1 fruit fly cellular context compared by ENCODE assay signal in the genomic region with DNA sequence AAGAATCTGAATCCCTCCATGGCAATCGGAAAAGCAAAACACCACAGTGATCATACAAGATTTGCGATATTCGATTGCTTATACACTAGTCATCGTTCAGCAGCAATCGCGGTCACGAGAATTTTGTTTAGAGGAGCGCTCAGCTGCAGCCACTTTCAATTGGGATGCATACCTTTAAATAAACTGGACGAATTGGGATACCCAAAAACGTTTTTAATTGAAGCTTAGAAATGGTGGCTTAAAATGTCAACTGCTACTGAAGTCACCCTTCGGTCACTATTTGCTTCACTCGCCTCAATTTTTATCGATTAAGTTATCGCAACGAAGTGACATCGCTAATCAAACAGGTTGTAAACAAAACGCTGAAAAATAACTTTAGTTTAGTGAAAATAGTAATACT.
TF ChIP-seq lines count a peak whose summit lies in the region.

A gene (minus strand): TSS at position 53 of the 400 bp plus-strand sequence.
A gene (plus strand): TSS at position 302 of the 400 bp plus-strand sequence.

TF ChIP-seq in whole organism, embryonic, 481 proteins besides CTCF, POLR2A, EP300 and RAD21 (continued from another document and continues in another):
- no peak for TF ChIP-seq CG1832 (GFP tag; optimal IDR thresholded peaks at IDR 0.05; lab: Kevin White, UChicago)
- TF ChIP-seq lilli (GFP tag; optimal IDR thresholded peaks at IDR 0.05; lab: Kevin White, UChicago): peak; percentile 68
- peak; percentile 73 for TF ChIP-seq HmgZ (tag; optimal IDR thresholded peaks at IDR 0.05; lab: Kevin White, UChicago)
- 0 out of 2 replicates have a peak, but pooled peaks have one; percentile 20 for TF ChIP-seq CG32767 (GFP tag; IDR thresholded peaks at IDR 0.05; lab: Robert Waterston, UW)
- TF ChIP-seq Lhr (GFP tag; optimal IDR thresholded peaks at IDR 0.05; lab: Kevin White, UChicago): peak; percentile 57
- no peak for TF ChIP-seq CG6254 (GFP tag; optimal IDR thresholded peaks at IDR 0.05; lab: Kevin White, UChicago)
- no peak for TF ChIP-seq fru (optimal IDR thresholded peaks at IDR 0.05; lab: Kevin White, UChicago)
- TF ChIP-seq Dll (GFP tag; IDR thresholded peaks at IDR 0.05; lab: Robert Waterston, UW; ENCODE audit: partially characterized antibody): peak; percentile 89
- peak; percentile 95 for TF ChIP-seq CG11560 (tag; IDR thresholded peaks at IDR 0.05; lab: Robert Waterston, UW)
- no peak for TF ChIP-seq CG10209 (GFP tag; optimal IDR thresholded peaks at IDR 0.05; lab: Kevin White, UChicago)
- TF ChIP-seq CG9932 (GFP tag; IDR thresholded peaks at IDR 0.05; lab: Robert Waterston, UW): peak; percentile 73
- peak; percentile 42 for TF ChIP-seq CG10654 (GFP tag; optimal IDR thresholded peaks at IDR 0.05; lab: Kevin White, UChicago)
- 0 out of 2 replicates have a peak, but pooled peaks have one; percentile 35 for TF ChIP-seq CG7372 (GFP tag; IDR thresholded peaks at IDR 0.05; lab: Robert Waterston, UW)
- peak; percentile 26 for TF ChIP-seq twi (tag; optimal IDR thresholded peaks at IDR 0.05; lab: Kevin White, UChicago)
- TF ChIP-seq Hsf (GFP tag; optimal IDR thresholded peaks at IDR 0.05; lab: Kevin White, UChicago): peak; percentile 59
- TF ChIP-seq CG6689 (GFP tag; IDR thresholded peaks at IDR 0.05; lab: Robert Waterston, UW): 0 out of 2 replicates have a peak, but pooled peaks have one; percentile 41
- TF ChIP-seq Rfx (GFP tag; IDR thresholded peaks at IDR 0.05; lab: Robert Waterston, UW): peak; percentile 63; the same call in 1 of the 2 replicates
- TF ChIP-seq otp (GFP tag; IDR thresholded peaks at IDR 0.05; lab: Robert Waterston, UW): no peak
- TF ChIP-seq Ets97D (GFP tag; optimal IDR thresholded peaks at IDR 0.05; lab: Kevin White, UChicago): peak; percentile 43
- peak; percentile 49 for TF ChIP-seq ind (GFP tag; optimal IDR thresholded peaks at IDR 0.05; lab: Kevin White, UChicago)
- TF ChIP-seq CG11398 (GFP tag; optimal IDR thresholded peaks at IDR 0.05; lab: Kevin White, UChicago): peak; percentile 21
- TF ChIP-seq sima (GFP tag; optimal IDR thresholded peaks at IDR 0.05; lab: Kevin White, UChicago): no peak
- TF ChIP-seq CG9817 (tag; optimal IDR thresholded peaks at IDR 0.05; lab: Kevin White, UChicago): peak; percentile 61
- peak; percentile 32 for TF ChIP-seq CG13775 (GFP tag; optimal IDR thresholded peaks at IDR 0.05; lab: Kevin White, UChicago)
- TF ChIP-seq tgo (GFP tag; IDR thresholded peaks at IDR 0.05; lab: Robert Waterston, UW): peak; percentile 28; the same call in 1 of the 3 replicates
- no peak for TF ChIP-seq zf30C (GFP tag; optimal IDR thresholded peaks at IDR 0.05; lab: Kevin White, UChicago)
- peak; percentile 60 for TF ChIP-seq HLH54F (GFP tag; optimal IDR thresholded peaks at IDR 0.05; lab: Kevin White, UChicago)
- peak; percentile 48 for TF ChIP-seq CG9727 (GFP tag; optimal IDR thresholded peaks at IDR 0.05; lab: Kevin White, UChicago)
- peak; percentile 22 for TF ChIP-seq Fer1 (GFP tag; optimal IDR thresholded peaks at IDR 0.05; lab: Kevin White, UChicago)
- peak; percentile 42 for TF ChIP-seq CG12155 (GFP tag; optimal IDR thresholded peaks at IDR 0.05; lab: Kevin White, UChicago)
- TF ChIP-seq crp (GFP tag; optimal IDR thresholded peaks at IDR 0.05; lab: Kevin White, UChicago): no peak
- TF ChIP-seq Hr51 (GFP tag; optimal IDR thresholded peaks at IDR 0.05; lab: Kevin White, UChicago): peak in 1 of 2 experiments; percentile 44
- no peak for TF ChIP-seq CG6175 (GFP tag; IDR thresholded peaks at IDR 0.05; lab: Robert Waterston, UW)
- no peak for TF ChIP-seq CG12299 (tag; optimal IDR thresholded peaks at IDR 0.05; lab: Kevin White, UChicago)
- no peak for TF ChIP-seq CG3407 (GFP tag; optimal IDR thresholded peaks at IDR 0.05; lab: Kevin White, UChicago)
- TF ChIP-seq CG11696 (GFP tag; IDR thresholded peaks at IDR 0.05; lab: Robert Waterston, UW): no peak
- no peak for TF ChIP-seq cad (GFP tag; optimal IDR thresholded peaks at IDR 0.05; lab: Kevin White, UChicago)
- TF ChIP-seq fd102C (GFP tag; optimal IDR thresholded peaks at IDR 0.05; lab: Kevin White, UChicago): no peak
- peak; percentile 39 for TF ChIP-seq CG4820 (GFP tag; optimal IDR thresholded peaks at IDR 0.05; lab: Kevin White, UChicago)
- TF ChIP-seq Max (GFP tag; optimal IDR thresholded peaks at IDR 0.05; lab: Kevin White, UChicago): peak; percentile 57
- TF ChIP-seq HLH3B (GFP tag; IDR thresholded peaks at IDR 0.05; lab: Robert Waterston, UW): peak; percentile 33; the same call in 1 of the 2 replicates
- TF ChIP-seq CG17186 (GFP tag; optimal IDR thresholded peaks at IDR 0.05; lab: Kevin White, UChicago): peak; percentile 25
- TF ChIP-seq gcm (GFP tag; optimal IDR thresholded peaks at IDR 0.05; lab: Kevin White, UChicago): no peak
- no peak for TF ChIP-seq CG15696 (tag; optimal IDR thresholded peaks at IDR 0.05; lab: Kevin White, UChicago)
- peak; percentile 74 for TF ChIP-seq CG6791 (GFP tag; IDR thresholded peaks at IDR 0.05; lab: Robert Waterston, UW; ENCODE audit: partially characterized antibody)
- TF ChIP-seq hb (GFP tag; IDR thresholded peaks at IDR 0.05; lab: Robert Waterston, UW; ENCODE audit: partially characterized antibody): peak; percentile 80
- TF ChIP-seq Stat92E (GFP tag; optimal IDR thresholded peaks at IDR 0.05; lab: Kevin White, UChicago): peak in 1 of 3 experiments; percentile 24
- TF ChIP-seq CG9876 (GFP tag; optimal IDR thresholded peaks at IDR 0.05; lab: Kevin White, UChicago): peak; percentile 26
- no peak for TF ChIP-seq bigmax (GFP tag; optimal IDR thresholded peaks at IDR 0.05; lab: Kevin White, UChicago)
- TF ChIP-seq HLHmδ (GFP tag; optimal IDR thresholded peaks at IDR 0.05; lab: Kevin White, UChicago): no peak
- TF ChIP-seq Antp (GFP tag; optimal IDR thresholded peaks at IDR 0.05; lab: Kevin White, UChicago): peak; percentile 68
- TF ChIP-seq phol (tag; optimal IDR thresholded peaks at IDR 0.05; lab: Kevin White, UChicago): peak; percentile 66
- TF ChIP-seq CG14014 (GFP tag; IDR thresholded peaks at IDR 0.05; lab: Robert Waterston, UW): no peak
- peak; percentile 46 for TF ChIP-seq gfzf (GFP tag; optimal IDR thresholded peaks at IDR 0.05; lab: Kevin White, UChicago)
- TF ChIP-seq CG33213 (GFP tag; optimal IDR thresholded peaks at IDR 0.05; lab: Kevin White, UChicago): peak; percentile 55
- peak; percentile 73 for TF ChIP-seq jumu (GFP tag; optimal IDR thresholded peaks at IDR 0.05; lab: Kevin White, UChicago)
- TF ChIP-seq CG7745 (tag; optimal IDR thresholded peaks at IDR 0.05; lab: Kevin White, UChicago): no peak
- TF ChIP-seq CG2116 (GFP tag; optimal IDR thresholded peaks at IDR 0.05; lab: Kevin White, UChicago): peak; percentile 85
- peak; percentile 82 for TF ChIP-seq HmgD (GFP tag; optimal IDR thresholded peaks at IDR 0.05; lab: Kevin White, UChicago)
- no peak for TF ChIP-seq run (tag; optimal IDR thresholded peaks at IDR 0.05; lab: Kevin White, UChicago)
- TF ChIP-seq CG17912 (GFP tag; optimal IDR thresholded peaks at IDR 0.05; lab: Kevin White, UChicago): no peak
- TF ChIP-seq Dip3 (GFP tag; optimal IDR thresholded peaks at IDR 0.05; lab: Kevin White, UChicago): peak; percentile 58
- TF ChIP-seq CG30403 (GFP tag; optimal IDR thresholded peaks at IDR 0.05; lab: Kevin White, UChicago): peak; percentile 70
- peak; percentile 53 for TF ChIP-seq sd (tag; optimal IDR thresholded peaks at IDR 0.05; lab: Kevin White, UChicago)
- TF ChIP-seq CG13624 (GFP tag; optimal IDR thresholded peaks at IDR 0.05; lab: Kevin White, UChicago): peak; percentile 65
- peak; percentile 43 for TF ChIP-seq ems (GFP tag; optimal IDR thresholded peaks at IDR 0.05; lab: Kevin White, UChicago)
- TF ChIP-seq CG7839 (tag; optimal IDR thresholded peaks at IDR 0.05; lab: Kevin White, UChicago): no peak
- TF ChIP-seq tna (GFP tag; IDR thresholded peaks at IDR 0.05; lab: Robert Waterston, UW; ENCODE audit: partially characterized antibody): peak; percentile 53
- TF ChIP-seq CG12391 (tag; optimal IDR thresholded peaks at IDR 0.05; lab: Kevin White, UChicago): peak; percentile 48
- no peak for TF ChIP-seq Hmx (GFP tag; optimal IDR thresholded peaks at IDR 0.05; lab: Kevin White, UChicago)
- TF ChIP-seq B-H2 (GFP tag; optimal IDR thresholded peaks at IDR 0.05; lab: Kevin White, UChicago): no peak
- TF ChIP-seq CG31365 (tag; optimal IDR thresholded peaks at IDR 0.05; lab: Kevin White, UChicago): no peak
- TF ChIP-seq ranshi (GFP tag; IDR thresholded peaks at IDR 0.05; lab: Robert Waterston, UW): peak; percentile 52; the same call in 1 of the 2 replicates
- TF ChIP-seq CG8388 (GFP tag; optimal IDR thresholded peaks at IDR 0.05; lab: Kevin White, UChicago): no peak
- peak; percentile 59 for TF ChIP-seq CG13424 (tag; optimal IDR thresholded peaks at IDR 0.05; lab: Kevin White, UChicago)
- peak; percentile 70 for TF ChIP-seq pho (GFP tag; optimal IDR thresholded peaks at IDR 0.05; lab: Kevin White, UChicago)
- peak; percentile 40; the same call in 1 of the 2 replicates for TF ChIP-seq al (GFP tag; IDR thresholded peaks at IDR 0.05; lab: Robert Waterston, UW)
- TF ChIP-seq grau (tag; optimal IDR thresholded peaks at IDR 0.05; lab: Kevin White, UChicago): peak; percentile 67
- TF ChIP-seq crol (GFP tag; IDR thresholded peaks at IDR 0.05; lab: Robert Waterston, UW): no peak
- peak; percentile 83 for TF ChIP-seq kah (GFP tag; optimal IDR thresholded peaks at IDR 0.05; lab: Kevin White, UChicago)
- peak; percentile 61; the same call in 1 of the 3 replicates for TF ChIP-seq zen2 (GFP tag; IDR thresholded peaks at IDR 0.05; lab: Robert Waterston, UW; ENCODE audit: partially characterized antibody)
- no peak for TF ChIP-seq CG4707 (GFP tag; optimal IDR thresholded peaks at IDR 0.05; lab: Kevin White, UChicago)
- TF ChIP-seq CG1529 (GFP tag; optimal IDR thresholded peaks at IDR 0.05; lab: Kevin White, UChicago): no peak
- TF ChIP-seq CG16863 (GFP tag; optimal IDR thresholded peaks at IDR 0.05; lab: Kevin White, UChicago): peak; percentile 43
- peak; percentile 40; the same call in 1 of the 2 replicates for TF ChIP-seq sisA (GFP tag; IDR thresholded peaks at IDR 0.05; lab: Robert Waterston, UW)
- TF ChIP-seq CG13296 (GFP tag; optimal IDR thresholded peaks at IDR 0.05; lab: Kevin White, UChicago): no peak
- TF ChIP-seq CG6813 (GFP tag; optimal IDR thresholded peaks at IDR 0.05; lab: Kevin White, UChicago): no peak
- no peak for TF ChIP-seq CG7357 (GFP tag; IDR thresholded peaks at IDR 0.05; lab: Robert Waterston, UW)
- TF ChIP-seq Hand (GFP tag; optimal IDR thresholded peaks at IDR 0.05; lab: Kevin White, UChicago): no peak
- peak; percentile 95 for TF ChIP-seq Ets65A (GFP tag; lab: Kevin White, UChicago)
- TF ChIP-seq Gug (GFP tag; IDR thresholded peaks at IDR 0.05; lab: Robert Waterston, UW): no peak; the same call in 2 of the 4 replicates
- TF ChIP-seq Mes4 (GFP tag; optimal IDR thresholded peaks at IDR 0.05; lab: Kevin White, UChicago): peak; percentile 34
- peak; percentile 56 for TF ChIP-seq vfl (GFP tag; optimal IDR thresholded peaks at IDR 0.05; lab: Kevin White, UChicago)
- no peak for TF ChIP-seq CG11247 (GFP tag; IDR thresholded peaks at IDR 0.05; lab: Robert Waterston, UW)
- TF ChIP-seq Meics (GFP tag; optimal IDR thresholded peaks at IDR 0.05; lab: Kevin White, UChicago): peak; percentile 17
- no peak for TF ChIP-seq nom (GFP tag; optimal IDR thresholded peaks at IDR 0.05; lab: Kevin White, UChicago)
- no peak for TF ChIP-seq CG7987 (GFP tag; optimal IDR thresholded peaks at IDR 0.05; lab: Kevin White, UChicago)
- no peak for TF ChIP-seq tap (tag; optimal IDR thresholded peaks at IDR 0.05; lab: Kevin White, UChicago)
- TF ChIP-seq CG15479 (GFP tag; optimal IDR thresholded peaks at IDR 0.05; lab: Kevin White, UChicago): no peak
- peak; percentile 50 for TF ChIP-seq NC2β (GFP tag; optimal IDR thresholded peaks at IDR 0.05; lab: Kevin White, UChicago)
- TF ChIP-seq pita (GFP tag; optimal IDR thresholded peaks at IDR 0.05; lab: Kevin White, UChicago): no peak
- no peak for TF ChIP-seq BtbVII (GFP tag; optimal IDR thresholded peaks at IDR 0.05; lab: Kevin White, UChicago)
- peak; percentile 30; the same call in 1 of the 2 replicates for TF ChIP-seq E2f2 (GFP tag; IDR thresholded peaks at IDR 0.05; lab: Robert Waterston, UW)
- peak; percentile 23 for TF ChIP-seq p53 (GFP tag; optimal IDR thresholded peaks at IDR 0.05; lab: Kevin White, UChicago)
- peak; percentile 4 for TF ChIP-seq CG3065 (GFP tag; optimal IDR thresholded peaks at IDR 0.05; lab: Kevin White, UChicago)
- peak; percentile 78 for TF ChIP-seq stwl (tag; optimal IDR thresholded peaks at IDR 0.05; lab: Kevin White, UChicago)
- peak; percentile 73 for TF ChIP-seq scrt (GFP tag; optimal IDR thresholded peaks at IDR 0.05; lab: Kevin White, UChicago)
- peak; percentile 5 for TF ChIP-seq CG18619 (GFP tag; optimal IDR thresholded peaks at IDR 0.05; lab: Kevin White, UChicago)
- TF ChIP-seq CG7271 (tag; optimal IDR thresholded peaks at IDR 0.05; lab: Kevin White, UChicago): no peak
- no peak for TF ChIP-seq sqz (GFP tag; optimal IDR thresholded peaks at IDR 0.05; lab: Kevin White, UChicago)
- TF ChIP-seq CG12942 (GFP tag; optimal IDR thresholded peaks at IDR 0.05; lab: Kevin White, UChicago): peak; percentile 53
- peak; percentile 60 for TF ChIP-seq CG18764 (GFP tag; optimal IDR thresholded peaks at IDR 0.05; lab: Kevin White, UChicago)
- peak; percentile 50 for TF ChIP-seq CG2712 (tag; optimal IDR thresholded peaks at IDR 0.05; lab: Kevin White, UChicago)
- TF ChIP-seq Awh (GFP tag; IDR thresholded peaks at IDR 0.05; lab: Robert Waterston, UW): no peak
- TF ChIP-seq nerfin-2 (GFP tag; IDR thresholded peaks at IDR 0.05; lab: Robert Waterston, UW; ENCODE audit: partially characterized antibody): no peak; the same call in none of the 2 replicates
- peak; percentile 75 for TF ChIP-seq CG12659 (GFP tag; optimal IDR thresholded peaks at IDR 0.05; lab: Kevin White, UChicago)
- no peak for TF ChIP-seq repo (GFP tag; optimal IDR thresholded peaks at IDR 0.05; lab: Kevin White, UChicago)
- peak; percentile 6 for TF ChIP-seq Hr3 (GFP tag; optimal IDR thresholded peaks at IDR 0.05; lab: Kevin White, UChicago)
- peak; percentile 73 for TF ChIP-seq CG17361 (GFP tag; IDR thresholded peaks at IDR 0.05; lab: Robert Waterston, UW)
- TF ChIP-seq Trl (optimal IDR thresholded peaks at IDR 0.05; lab: Kevin White, UChicago): no peak
- peak; percentile 63 for TF ChIP-seq Trl (GFP tag; optimal IDR thresholded peaks at IDR 0.05; lab: Kevin White, UChicago)
- TF ChIP-seq Sin3A (optimal IDR thresholded peaks at IDR 0.05; lab: Kevin White, UChicago): peak; percentile 93
- TF ChIP-seq CG5953 (GFP tag; IDR thresholded peaks at IDR 0.05; lab: Robert Waterston, UW): no peak
- TF ChIP-seq Dref (GFP tag; IDR thresholded peaks at IDR 0.05; lab: Robert Waterston, UW): peak; percentile 75
- no peak for TF ChIP-seq jigr1 (GFP tag; IDR thresholded peaks at IDR 0.05; lab: Robert Waterston, UW)
- TF ChIP-seq Elba2 (GFP tag; optimal IDR thresholded peaks at IDR 0.05; lab: Kevin White, UChicago): peak; percentile 54
